Fruit fly (Drosophila melanogaster) whole organism, embryonic: ENCODE data around the gene CG17717.

Experiments used
- B-H1 ChIP-seq: fragments of 200-800 bp; sonication (Bioruptor generic); IDR thresholded peaks from 3 replicates; pipeline ENCODE4 v1.3.6; 2022; ENCODE audit warnings: missing biosample characterization, missing genetic modification characterization
- BEAF-32 ChIP-seq: fragments of 200-800 bp; sonication (Bioruptor generic); optimal IDR thresholded peaks from 3 replicates; lab custom pipeline; 2017; ENCODE audit warnings: missing biosample characterization, missing genetic modification characterization, mild to moderate bottlenecking, moderate library complexity, missing genetic modification reagents
- CG10274 ChIP-seq: fragments of 200-800 bp; sonication (Bioruptor generic); optimal IDR thresholded peaks from 3 replicates; lab custom pipeline; 2017; ENCODE audit warnings: missing biosample characterization, mild to moderate bottlenecking, missing genetic modification characterization
- CG14710 ChIP-seq: fragments of 200-800 bp; sonication (Bioruptor generic); optimal IDR thresholded peaks from 3 replicates; lab custom pipeline; 2019; ENCODE audit warnings: missing biosample characterization, mild to moderate bottlenecking, missing genetic modification characterization, moderate library complexity
- CG15269 ChIP-seq: fragments of 200-800 bp; sonication (Bioruptor generic); optimal IDR thresholded peaks from 2 replicates; lab custom pipeline; 2018; ENCODE audit warnings: missing biosample characterization, mild to moderate bottlenecking, missing genetic modification characterization, moderate library complexity
- CG15479 ChIP-seq: fragments of 200-800 bp; sonication (Bioruptor generic); optimal IDR thresholded peaks from 3 replicates; lab custom pipeline; 2019; ENCODE audit warnings: missing biosample characterization, mild to moderate bottlenecking, missing genetic modification characterization, moderate library complexity
- CG16779 ChIP-seq: fragments of 200-800 bp; sonication (Bioruptor generic); IDR thresholded peaks from 2 replicates; pipeline ENCODE4 v1.3.6; 2022; ENCODE audit warnings: missing biosample characterization, missing genetic modification characterization
- CG17829 ChIP-seq: fragments of 200-800 bp; optimal IDR thresholded peaks from 2 replicates; lab custom pipeline; 2019; ENCODE audit warnings: missing biosample characterization, mild to moderate bottlenecking, missing genetic modification characterization, moderate library complexity
- CG17912 ChIP-seq: fragments of 200-800 bp; sonication (Bioruptor generic); optimal IDR thresholded peaks from 2 replicates; lab custom pipeline; 2018; ENCODE audit warnings: missing biosample characterization, mild to moderate bottlenecking, missing genetic modification characterization
- CG1832 ChIP-seq: fragments of 200-800 bp; sonication (Bioruptor generic); optimal IDR thresholded peaks from 2 replicates; lab custom pipeline; 2017; ENCODE audit warnings: missing biosample characterization, mild to moderate bottlenecking, missing genetic modification characterization, inconsistent platforms
- CG2199 ChIP-seq: fragments of 200-800 bp; sonication (Bioruptor generic); IDR thresholded peaks from 3 replicates; pipeline ENCODE4 v1.3.6; 2022; ENCODE audit warnings: missing biosample characterization, missing genetic modification characterization
- CG2875 ChIP-seq: fragments of 200-800 bp; sonication (Bioruptor generic); optimal IDR thresholded peaks from 2 replicates; lab custom pipeline; 2017; ENCODE audit warnings: missing biosample characterization, mild to moderate bottlenecking, missing genetic modification characterization, missing genetic modification reagents
- CG3163 ChIP-seq: fragments of 200-800 bp; sonication (Bioruptor generic); optimal IDR thresholded peaks from 3 replicates; lab custom pipeline; 2016; ENCODE audit warnings: missing biosample characterization, missing genetic modification characterization
- CG4282 ChIP-seq: fragments of 200-800 bp; sonication (Bioruptor generic); optimal IDR thresholded peaks from 2 replicates; lab custom pipeline; 2016; ENCODE audit warnings: missing biosample characterization, missing genetic modification characterization
- CG4360 ChIP-seq: fragments of 200-800 bp; sonication (Bioruptor generic); IDR thresholded peaks from 2 replicates; pipeline ENCODE4 v1.3.6; 2022; ENCODE audit warnings: missing biosample characterization, missing genetic modification characterization
- CHES-1-like ChIP-seq: fragments of 200-800 bp; sonication (Bioruptor generic); optimal IDR thresholded peaks from 2 replicates; lab custom pipeline; 2016; ENCODE audit warnings: missing biosample characterization, missing genetic modification characterization
- Chrac-16 ChIP-seq: fragments of 200-800 bp; sonication (Bioruptor generic); optimal IDR thresholded peaks from 3 replicates; lab custom pipeline; 2016; ENCODE audit warnings: missing biosample characterization, missing genetic modification characterization
- Drgx ChIP-seq: fragments of 200-800 bp; sonication (Bioruptor generic); IDR thresholded peaks from 2 replicates; pipeline ENCODE4 v1.3.6; 2022; ENCODE audit warnings: missing biosample characterization, missing genetic modification characterization
- Gug ChIP-seq: fragments of 200-800 bp; sonication (Bioruptor generic); IDR thresholded peaks from 4 replicates; pipeline ENCODE4 v1.3.6; 2022; ENCODE audit warnings: missing biosample characterization, missing genetic modification characterization
- Med ChIP-seq: fragments of 200-800 bp; sonication (Bioruptor generic); peaks from one replicate; lab custom pipeline; 2016; ENCODE audit warnings: missing biosample characterization, missing genetic modification characterization, mild to moderate bottlenecking, inconsistent platforms, moderate library complexity
- Mes4 ChIP-seq: fragments of 200-800 bp; sonication (Bioruptor generic); optimal IDR thresholded peaks from 2 replicates; lab custom pipeline; 2016; ENCODE audit warnings: missing biosample characterization, missing genetic modification characterization
- Mrtf ChIP-seq: fragments of 200-800 bp; sonication (Bioruptor generic); IDR thresholded peaks from 3 replicates; pipeline ENCODE4 v1.3.6; 2022; ENCODE audit warnings: missing biosample characterization, missing genetic modification characterization
- Neu2 ChIP-seq: fragments of 200-800 bp; sonication (Bioruptor generic); optimal IDR thresholded peaks from 3 replicates; lab custom pipeline; 2016; ENCODE audit warnings: missing biosample characterization, missing genetic modification characterization, borderline replicate concordance
- Rx ChIP-seq: fragments of 200-800 bp; sonication (Bioruptor generic); IDR thresholded peaks from 2 replicates; pipeline ENCODE4 v1.3.6; 2022; ENCODE audit warnings: missing biosample characterization, missing genetic modification characterization
- Trl ChIP-seq, 3 experiments: fragments of >200 bp in 2 of 3; fragments of 200-800 bp in 1 of 3; sonication (Bioruptor generic) in 1 of 3; optimal IDR thresholded peaks; 2 replicates in 1 of 3; 3 replicates in 2 of 3; lab custom pipeline; 2016 to 2017; ENCODE audit warnings: missing biosample characterization in 1 of 3, missing genetic modification characterization in 1 of 3
- ase ChIP-seq: fragments of 200-800 bp; sonication (Bioruptor generic); IDR thresholded peaks from 3 replicates; pipeline ENCODE4 v1.3.6; 2022; ENCODE audit warnings: missing biosample characterization, missing genetic modification characterization
- chinmo ChIP-seq: fragments of 200-800 bp; sonication (Bioruptor generic); IDR thresholded peaks from 4 replicates; pipeline ENCODE4 v1.3.6; 2022; ENCODE audit warnings: missing biosample characterization, missing genetic modification characterization; ENCODE audit not compliant: partially characterized antibody
- crol ChIP-seq: fragments of 200-800 bp; sonication (Bioruptor generic); IDR thresholded peaks from 2 replicates; pipeline ENCODE4 v1.3.6; 2022; ENCODE audit warnings: missing biosample characterization, missing genetic modification characterization
- dimm ChIP-seq: fragments of 200-800 bp; sonication (Bioruptor generic); IDR thresholded peaks from 2 replicates; pipeline ENCODE4 v1.3.6; 2022; ENCODE audit warnings: missing biosample characterization, missing genetic modification characterization
- dpn ChIP-seq, 2 experiments: fragments of 200-800 bp; sonication (Bioruptor generic); optimal IDR thresholded peaks; 3 replicates each; lab custom pipeline; 2016; ENCODE audit warnings: missing biosample characterization in 2 of 2, missing genetic modification characterization in 2 of 2
- fd64A ChIP-seq: fragments of 200-800 bp; sonication (Bioruptor generic); optimal IDR thresholded peaks from 3 replicates; lab custom pipeline; 2018; ENCODE audit warnings: missing biosample characterization, mild to moderate bottlenecking, missing genetic modification characterization
- gem ChIP-seq: fragments of 200-800 bp; sonication (Bioruptor generic); optimal IDR thresholded peaks from 2 replicates; lab custom pipeline; 2019; ENCODE audit warnings: missing biosample characterization, mild to moderate bottlenecking, missing genetic modification characterization, moderate library complexity
- gt ChIP-seq: fragments of 200-800 bp; sonication (Bioruptor generic); IDR thresholded peaks from 2 replicates; pipeline ENCODE4 v1.3.6; 2022; ENCODE audit warnings: missing biosample characterization, missing genetic modification characterization
- lab ChIP-seq: fragments of 200-800 bp; sonication (Bioruptor generic); optimal IDR thresholded peaks from 3 replicates; lab custom pipeline; 2017; ENCODE audit warnings: missing biosample characterization, missing genetic modification characterization, mild to moderate bottlenecking, moderate library complexity, missing genetic modification reagents
- lbe ChIP-seq: fragments of 200-800 bp; sonication (Bioruptor generic); optimal IDR thresholded peaks from 2 replicates; lab custom pipeline; 2016; ENCODE audit warnings: missing biosample characterization, mild to moderate bottlenecking, missing genetic modification characterization
- lov ChIP-seq, 2 experiments: fragments of 200-800 bp in 1 of 2; fragments of >200 bp in 1 of 2; sonication (Bioruptor generic) in 1 of 2; IDR thresholded peaks in 1 of 2; optimal IDR thresholded peaks in 1 of 2; 2 replicates in 1 of 2; 3 replicates in 1 of 2; pipeline versions ENCODE4 v1.3.6 to Lab custom; 2017 to 2022; ENCODE audit warnings: missing biosample characterization in 1 of 2, missing genetic modification characterization in 1 of 2
- nerfin-2 ChIP-seq: fragments of 200-800 bp; sonication (Bioruptor generic); IDR thresholded peaks from 2 replicates; pipeline ENCODE4 v1.3.6; 2022; ENCODE audit warnings: missing biosample characterization, missing genetic modification characterization; ENCODE audit not compliant: partially characterized antibody
- pzg ChIP-seq: fragments of 200-800 bp; sonication (Bioruptor generic); optimal IDR thresholded peaks from 3 replicates; lab custom pipeline; 2018; ENCODE audit warnings: missing biosample characterization, mild to moderate bottlenecking, missing genetic modification characterization, moderate library complexity
- ro ChIP-seq: fragments of 200-800 bp; sonication (Bioruptor generic); IDR thresholded peaks from 2 replicates; pipeline ENCODE4 v1.3.6; 2022; ENCODE audit warnings: missing biosample characterization, missing genetic modification characterization
- sc ChIP-seq, 3 experiments: fragments of >200 bp in 2 of 3; fragments of 200-800 bp in 1 of 3; sonication (Bioruptor generic) in 1 of 3; optimal IDR thresholded peaks; 2 replicates in 2 of 3; 3 replicates in 1 of 3; lab custom pipeline; 2017; ENCODE audit warnings: mild to moderate bottlenecking in 1 of 3, missing biosample characterization in 1 of 3, missing genetic modification characterization in 1 of 3, missing genetic modification reagents in 1 of 3
- sens ChIP-seq: fragments of 200-800 bp; sonication (Bioruptor generic); peaks from one replicate; lab custom pipeline; 2016; ENCODE audit warnings: missing biosample characterization, missing genetic modification characterization
- tgo ChIP-seq: fragments of 200-800 bp; sonication (Bioruptor generic); IDR thresholded peaks from 3 replicates; pipeline ENCODE4 v1.3.6; 2022; ENCODE audit warnings: missing biosample characterization, missing genetic modification characterization
- z ChIP-seq: fragments of 200-800 bp; sonication (Bioruptor generic); IDR thresholded peaks from 3 replicates; pipeline ENCODE4 v1.3.6; 2022; ENCODE audit warnings: missing biosample characterization, missing genetic modification characterization
- zen ChIP-seq: fragments of 200-800 bp; sonication (Bioruptor generic); optimal IDR thresholded peaks from 3 replicates; lab custom pipeline; 2018; ENCODE audit warnings: missing biosample characterization, mild to moderate bottlenecking, missing genetic modification characterization, moderate library complexity

Gene CG17717

dm6 chrX:6624006-6624745 is 35.1 kb downstream of the CG17717 start (continued):
- TF ChIP-seq Trl (optimal IDR thresholded peaks at IDR 0.05; lab: Kevin White, UChicago) (peak in 1 of 2 experiments; percentile 19), Trl (GFP tag; optimal IDR thresholded peaks at IDR 0.05; lab: Kevin White, UChicago) (no peak), Gug (GFP tag; lab: Robert Waterston, UW) (peak; percentile 32; the same call in 1 of the 4 replicates), CHES-1-like (GFP tag; lab: Kevin White, UChicago) (no peak), CG14710 (tag; lab: Kevin White, UChicago) (peak; percentile 45), nerfin-2 (GFP tag; lab: Robert Waterston, UW) (no peak), CG15269 (tag; lab: Kevin White, UChicago) (peak; percentile 15), ro (GFP tag; lab: Robert Waterston, UW) (no peak), dpn (GFP tag; optimal IDR thresholded peaks at IDR 0.05; lab: Kevin White, UChicago) (peak in 1 of 2 experiments; percentile 5), Drgx (peak; percentile 46; the same call in 1 of the 2 replicates), lbe (GFP tag; lab: Kevin White, UChicago) (peak; percentile 57), Rx (GFP tag; lab: Robert Waterston, UW) (0 out of 2 replicates have a peak, but pooled peaks have one; percentile 23), lab (GFP tag; lab: Kevin White, UChicago) (no peak), sc (optimal IDR thresholded peaks at IDR 0.05; lab: Kevin White, UChicago) (no peak), sc (GFP tag; optimal IDR thresholded peaks at IDR 0.05; lab: Kevin White, UChicago) (peak; percentile 5), tgo (GFP tag; lab: Robert Waterston, UW) (peak; percentile 33; the same call in 1 of the 3 replicates), CG15479 (no peak), CG17829 (tag; lab: Kevin White, UChicago) (peak; percentile 0)

- TF ChIP-seq Mrtf: no peak
- TF ChIP-seq Chrac-16 (GFP tag; lab: Kevin White, UChicago): no peak
- TF ChIP-seq ase: no peak
- no peak for TF ChIP-seq CG16779 (GFP tag; lab: Robert Waterston, UW)
- no peak for TF ChIP-seq lov (optimal IDR thresholded peaks at IDR 0.05; lab: Kevin White, UChicago)
- TF ChIP-seq lov (GFP tag; IDR thresholded peaks at IDR 0.05; lab: Robert Waterston, UW): no peak
- TF ChIP-seq fd64A (GFP tag; lab: Kevin White, UChicago): no peak
- TF ChIP-seq CG3163 (GFP tag; lab: Kevin White, UChicago): no peak
- no peak for TF ChIP-seq CG2875 (GFP tag; lab: Kevin White, UChicago)
- no peak for TF ChIP-seq gem (tag; lab: Kevin White, UChicago)
- TF ChIP-seq z (GFP tag; lab: Robert Waterston, UW): no peak
- TF ChIP-seq nerfin-2 (GFP tag; lab: Robert Waterston, UW): no peak
- no peak for TF ChIP-seq pzg
- TF ChIP-seq CG10274: peak; percentile 86
- TF ChIP-seq CG17912: no peak
- TF ChIP-seq zen: no peak
- TF ChIP-seq Drgx: peak; percentile 18
- peak; percentile 8 to 30 for TF ChIP-seq Trl (optimal IDR thresholded peaks at IDR 0.05; lab: Kevin White, UChicago)
- TF ChIP-seq Trl (GFP tag; optimal IDR thresholded peaks at IDR 0.05; lab: Kevin White, UChicago): no peak
- no peak for TF ChIP-seq Mes4 (GFP tag; lab: Kevin White, UChicago)
- TF ChIP-seq CG1832 (GFP tag; lab: Kevin White, UChicago): peak; percentile 35
- TF ChIP-seq chinmo (GFP tag; lab: Robert Waterston, UW): peak; percentile 69; the same call in 1 of the 4 replicates
- no peak for TF ChIP-seq CG2199
- peak; percentile 65 for TF ChIP-seq CG4360 (GFP tag; lab: Robert Waterston, UW)
- TF ChIP-seq CG4282 (GFP tag; lab: Kevin White, UChicago): no peak
- no peak for TF ChIP-seq B-H1
- no peak for TF ChIP-seq Gug (GFP tag; lab: Robert Waterston, UW)
- TF ChIP-seq gt (GFP tag; lab: Robert Waterston, UW): no peak
- peak; percentile 45 for TF ChIP-seq crol (GFP tag; lab: Robert Waterston, UW)
- no peak for TF ChIP-seq BEAF-32 (GFP tag; lab: Kevin White, UChicago)
- no peak for TF ChIP-seq Neu2
- no peak for TF ChIP-seq dimm (GFP tag; lab: Robert Waterston, UW)
- peak; percentile 29 for TF ChIP-seq Med
- TF ChIP-seq sens (GFP tag; lab: Kevin White, UChicago): peak; percentile 23
Observed at dm6 chrX:6624977-6625591, 36.0 kb downstream of the CG17717 start.
